Fruit fly (Drosophila melanogaster) Kc167 (cell line): Measurements from ENCODE around the gene CG42504.

Experiments used
- Myc ChIP-seq: fragments of >200 bp; optimal IDR thresholded peaks from 2 replicates; lab custom pipeline; 2017; ENCODE audit warnings: missing external identifiers
- Sin3A ChIP-seq: fragments of >200 bp; optimal IDR thresholded peaks from 2 replicates; lab custom pipeline; 2018; ENCODE audit warnings: missing external identifiers
- h ChIP-seq: fragments of >200 bp; optimal IDR thresholded peaks from 3 replicates; lab custom pipeline; 2018; ENCODE audit warnings: missing external identifiers
- insv ChIP-seq: fragments of >200 bp; optimal IDR thresholded peaks from 3 replicates; lab custom pipeline; 2018; ENCODE audit warnings: missing external identifiers
- psq ChIP-seq: fragments of >200 bp; optimal IDR thresholded peaks from 2 replicates; lab custom pipeline; 2017; ENCODE audit warnings: missing external identifiers
- ttk ChIP-seq: sonication (Bioruptor generic); optimal IDR thresholded peaks from 2 replicates; lab custom pipeline; 2017; ENCODE audit warnings: missing external identifiers

- no peak for TF ChIP-seq psq (lab: Kevin White, UChicago)
- no peak for TF ChIP-seq insv (lab: Kevin White, UChicago)
- no peak for TF ChIP-seq h
- no peak for TF ChIP-seq ttk (lab: Kevin White, UChicago)
- no peak for TF ChIP-seq Sin3A (lab: Kevin White, UChicago)
- no peak for TF ChIP-seq Myc (lab: Kevin White, UChicago)
Observed at dm6 chr3R:11984862-11985261, 46.7 kb downstream of the CG42504 start.
